Fruit fly (Drosophila melanogaster) whole organism, prepupa: ENCODE results near the gene CG14693.

Experiments
- Blimp-1 ChIP-seq: fragments of 200-800 bp; sonication (Bioruptor generic); optimal IDR thresholded peaks from 3 replicates; lab custom pipeline; 2017; ENCODE audit warnings: missing biosample characterization, missing genetic modification characterization, mild to moderate bottlenecking, moderate library complexity, missing genetic modification reagents
- CG10631 ChIP-seq: fragments of 200-800 bp; sonication (Bioruptor generic); optimal IDR thresholded peaks from 2 replicates; lab custom pipeline; 2016; ENCODE audit warnings: missing biosample characterization, missing genetic modification characterization
- CG10669 ChIP-seq: fragments of 200-800 bp; sonication (Bioruptor generic); optimal IDR thresholded peaks from 3 replicates; lab custom pipeline; 2018; ENCODE audit warnings: missing biosample characterization, mild to moderate bottlenecking, missing genetic modification characterization, moderate library complexity
- CG11294 ChIP-seq: fragments of 200-800 bp; sonication (Bioruptor generic); IDR thresholded peaks from 2 replicates; pipeline ENCODE4 v1.3.6; 2022; ENCODE audit warnings: missing biosample characterization, missing genetic modification characterization
- CG11762 ChIP-seq: fragments of 200-800 bp; sonication (Bioruptor generic); optimal IDR thresholded peaks from 3 replicates; lab custom pipeline; 2016; ENCODE audit warnings: missing biosample characterization, missing genetic modification characterization; ENCODE audit not compliant: insufficient read depth
- CG11902 ChIP-seq: fragments of 200-800 bp; sonication (Bioruptor generic); optimal IDR thresholded peaks from 3 replicates; lab custom pipeline; 2016; ENCODE audit warnings: missing biosample characterization, missing genetic modification characterization
- CG15336 ChIP-seq: fragments of 200-800 bp; sonication (Bioruptor generic); IDR thresholded peaks from 2 replicates; pipeline ENCODE4 v1.3.6; 2022; ENCODE audit warnings: missing biosample characterization, missing genetic modification characterization
- CG1621 ChIP-seq: fragments of 200-800 bp; sonication (Bioruptor generic); optimal IDR thresholded peaks from 3 replicates; lab custom pipeline; 2018; ENCODE audit warnings: missing biosample characterization, mild to moderate bottlenecking, missing genetic modification characterization
- CG3032 ChIP-seq: fragments of 200-800 bp; optimal IDR thresholded peaks from 2 replicates; lab custom pipeline; 2019; ENCODE audit warnings: missing biosample characterization, mild to moderate bottlenecking, missing genetic modification characterization, moderate library complexity
- CG31627 ChIP-seq: fragments of 200-800 bp; sonication (Bioruptor generic); optimal IDR thresholded peaks from 3 replicates; lab custom pipeline; 2016; ENCODE audit warnings: missing biosample characterization, missing genetic modification characterization
- CG34406 ChIP-seq: fragments of 200-800 bp; sonication (Bioruptor generic); optimal IDR thresholded peaks from 3 replicates; lab custom pipeline; 2016; ENCODE audit warnings: missing biosample characterization, missing genetic modification characterization
- CG4318 ChIP-seq: fragments of 200-800 bp; sonication (Bioruptor generic); optimal IDR thresholded peaks from 3 replicates; lab custom pipeline; 2017; ENCODE audit warnings: missing biosample characterization, mild to moderate bottlenecking, missing genetic modification characterization
- CG6276 ChIP-seq: fragments of 200-800 bp; sonication (Bioruptor generic); optimal IDR thresholded peaks from 2 replicates; lab custom pipeline; 2017; ENCODE audit warnings: missing biosample characterization, mild to moderate bottlenecking, missing genetic modification characterization
- CG6808 ChIP-seq: fragments of 200-800 bp; sonication (Bioruptor generic); optimal IDR thresholded peaks from 3 replicates; lab custom pipeline; 2017; ENCODE audit warnings: missing biosample characterization, missing genetic modification characterization, mild to moderate bottlenecking, moderate library complexity, missing genetic modification reagents
- CG6854 ChIP-seq: fragments of 200-800 bp; sonication (Bioruptor generic); optimal IDR thresholded peaks from 2 replicates; lab custom pipeline; 2017; ENCODE audit warnings: missing biosample characterization, mild to moderate bottlenecking, missing genetic modification characterization
- CG7368 ChIP-seq: fragments of 200-800 bp; sonication (Bioruptor generic); optimal IDR thresholded peaks from 3 replicates; lab custom pipeline; 2016; ENCODE audit warnings: missing biosample characterization, missing genetic modification characterization
- CG8319 ChIP-seq: fragments of 200-800 bp; sonication (Bioruptor generic); optimal IDR thresholded peaks from 3 replicates; lab custom pipeline; 2016; ENCODE audit warnings: missing biosample characterization, missing genetic modification characterization
- CG8632 ChIP-seq: fragments of 200-800 bp; sonication (Bioruptor generic); optimal IDR thresholded peaks from 3 replicates; lab custom pipeline; 2016; ENCODE audit warnings: missing biosample characterization, missing genetic modification characterization
- CG9139 ChIP-seq: fragments of 200-800 bp; sonication (Bioruptor generic); optimal IDR thresholded peaks from 3 replicates; lab custom pipeline; 2017; ENCODE audit warnings: missing biosample characterization, mild to moderate bottlenecking, missing genetic modification characterization
- Eip75B ChIP-seq: fragments of 200-800 bp; sonication (Bioruptor generic); optimal IDR thresholded peaks from 3 replicates; lab custom pipeline; 2016; ENCODE audit warnings: missing biosample characterization, missing genetic modification characterization
- Eip78C ChIP-seq: fragments of 200-800 bp; sonication (Bioruptor generic); peaks from one replicate; lab custom pipeline; 2016; ENCODE audit warnings: missing biosample characterization, missing genetic modification characterization
- Eip93F ChIP-seq: fragments of 200-800 bp; sonication (Bioruptor generic); optimal IDR thresholded peaks from 2 replicates; lab custom pipeline; 2016; ENCODE audit warnings: missing biosample characterization, mild to moderate bottlenecking, missing genetic modification characterization
- Ets21C ChIP-seq: fragments of 200-800 bp; sonication (Bioruptor generic); optimal IDR thresholded peaks from 3 replicates; lab custom pipeline; 2016; ENCODE audit warnings: missing biosample characterization, missing genetic modification characterization
- Ets96B ChIP-seq: fragments of 200-800 bp; optimal IDR thresholded peaks from 2 replicates; lab custom pipeline; 2019; ENCODE audit warnings: missing biosample characterization, mild to moderate bottlenecking, missing genetic modification characterization, moderate library complexity
- Gug ChIP-seq: fragments of 200-800 bp; sonication (Bioruptor generic); IDR thresholded peaks from 2 replicates; pipeline ENCODE4 v1.3.6; 2022; ENCODE audit warnings: missing biosample characterization, missing genetic modification characterization
- Hr39 ChIP-seq: fragments of 200-800 bp; sonication (Bioruptor generic); optimal IDR thresholded peaks from 2 replicates; lab custom pipeline; 2016; ENCODE audit warnings: missing biosample characterization, missing genetic modification characterization
- Lpt ChIP-seq: fragments of 200-800 bp; sonication (Bioruptor generic); optimal IDR thresholded peaks from 3 replicates; lab custom pipeline; 2016; ENCODE audit warnings: missing biosample characterization, missing genetic modification characterization
- Met ChIP-seq: fragments of 200-800 bp; sonication (Bioruptor generic); optimal IDR thresholded peaks from 3 replicates; lab custom pipeline; 2016; ENCODE audit warnings: missing biosample characterization, missing genetic modification characterization
- Smox ChIP-seq: fragments of 200-800 bp; sonication (Bioruptor generic); optimal IDR thresholded peaks from 3 replicates; lab custom pipeline; 2016; ENCODE audit warnings: missing biosample characterization, missing genetic modification characterization
- Sox102F ChIP-seq: fragments of 200-800 bp; sonication (Bioruptor generic); optimal IDR thresholded peaks from 2 replicates; lab custom pipeline; 2016; ENCODE audit warnings: missing biosample characterization, mild to moderate bottlenecking, missing genetic modification characterization
- Sox14 ChIP-seq: fragments of 200-800 bp; sonication (Bioruptor generic); optimal IDR thresholded peaks from 3 replicates; lab custom pipeline; 2016; ENCODE audit warnings: missing biosample characterization, missing genetic modification characterization
- Sox15 ChIP-seq: fragments of 200-800 bp; sonication (Bioruptor generic); optimal IDR thresholded peaks from 3 replicates; lab custom pipeline; 2016; ENCODE audit warnings: missing biosample characterization, missing genetic modification characterization
- achi ChIP-seq: fragments of 200-800 bp; sonication (Bioruptor generic); optimal IDR thresholded peaks from 3 replicates; lab custom pipeline; 2016; ENCODE audit warnings: missing biosample characterization, missing genetic modification characterization
- acj6 ChIP-seq: fragments of 200-800 bp; sonication (Bioruptor generic); optimal IDR thresholded peaks from 3 replicates; lab custom pipeline; 2016; ENCODE audit warnings: missing biosample characterization, missing genetic modification characterization
- cyc ChIP-seq: fragments of 200-800 bp; sonication (Bioruptor generic); optimal IDR thresholded peaks from 3 replicates; lab custom pipeline; 2016; ENCODE audit warnings: missing biosample characterization, missing genetic modification characterization
- dac ChIP-seq: fragments of 200-800 bp; sonication (Bioruptor generic); optimal IDR thresholded peaks from 2 replicates; lab custom pipeline; 2017; ENCODE audit warnings: missing biosample characterization, mild to moderate bottlenecking, missing genetic modification characterization
- dsx ChIP-seq: fragments of 200-800 bp; optimal IDR thresholded peaks from 3 replicates; lab custom pipeline; 2019; ENCODE audit warnings: missing biosample characterization, mild to moderate bottlenecking, missing genetic modification characterization, moderate library complexity; ENCODE audit not compliant: poor library complexity, severe bottlenecking
- eg ChIP-seq: fragments of 200-800 bp; sonication (Bioruptor generic); IDR thresholded peaks from 3 replicates; pipeline ENCODE4 v1.3.6; 2022; ENCODE audit warnings: missing biosample characterization, missing genetic modification characterization
- esn ChIP-seq: fragments of 200-800 bp; sonication (Bioruptor generic); optimal IDR thresholded peaks from 2 replicates; lab custom pipeline; 2016; ENCODE audit warnings: missing biosample characterization, mild to moderate bottlenecking, missing genetic modification characterization, moderate library complexity
- fd85E ChIP-seq: fragments of 200-800 bp; sonication (Bioruptor generic); optimal IDR thresholded peaks from 3 replicates; lab custom pipeline; 2016; ENCODE audit warnings: missing biosample characterization, missing genetic modification characterization
- fkh ChIP-seq: fragments of 200-800 bp; sonication (Bioruptor generic); optimal IDR thresholded peaks from 3 replicates; lab custom pipeline; 2017; ENCODE audit warnings: missing biosample characterization, mild to moderate bottlenecking, missing genetic modification characterization, moderate library complexity
- lz ChIP-seq: fragments of 200-800 bp; sonication (Bioruptor generic); optimal IDR thresholded peaks from 3 replicates; lab custom pipeline; 2016; ENCODE audit warnings: missing biosample characterization, missing genetic modification characterization
- pdm3 ChIP-seq: fragments of 200-800 bp; sonication (Bioruptor generic); optimal IDR thresholded peaks from 3 replicates; lab custom pipeline; 2016; ENCODE audit warnings: missing biosample characterization, missing genetic modification characterization
- salr ChIP-seq, 2 experiments: fragments of 200-800 bp; sonication (Bioruptor generic); optimal IDR thresholded peaks; 3 replicates each; lab custom pipeline; 2016 to 2018; ENCODE audit warnings: missing biosample characterization in 2 of 2, missing genetic modification characterization in 2 of 2, mild to moderate bottlenecking in 1 of 2
- spab ChIP-seq: fragments of 200-800 bp; sonication (Bioruptor generic); optimal IDR thresholded peaks from 2 replicates; lab custom pipeline; 2017; ENCODE audit warnings: missing biosample characterization, mild to moderate bottlenecking, missing genetic modification characterization, missing genetic modification reagents
- svp ChIP-seq: fragments of 200-800 bp; sonication (Bioruptor generic); peaks from one replicate; lab custom pipeline; 2016; ENCODE audit warnings: missing biosample characterization, missing genetic modification characterization
- vri ChIP-seq: fragments of 200-800 bp; sonication (Bioruptor generic); optimal IDR thresholded peaks from 3 replicates; lab custom pipeline; 2016; ENCODE audit warnings: missing biosample characterization, mild to moderate bottlenecking, missing genetic modification characterization

CG14693 gene

dm6 chr3R:10834893-10835292 is 20.0 kb upstream of the CG14693 start (continued):
- peak; percentile 96 for TF ChIP-seq esn
- TF ChIP-seq CG7368: peak; percentile 94
- peak; percentile 95 for TF ChIP-seq CG11762 (GFP tag; lab: Kevin White, UChicago)
- TF ChIP-seq Blimp-1 (GFP tag; lab: Kevin White, UChicago): peak; percentile 88
- peak; percentile 96 for TF ChIP-seq CG6808 (GFP tag; lab: Kevin White, UChicago)
- TF ChIP-seq fd85E (GFP tag; lab: Kevin White, UChicago): peak; percentile 89
- TF ChIP-seq CG8319 (GFP tag; lab: Kevin White, UChicago): peak; percentile 92
- TF ChIP-seq pdm3 (GFP tag; lab: Kevin White, UChicago): peak; percentile 93
- peak; percentile 86 for TF ChIP-seq Ets21C (GFP tag; lab: Kevin White, UChicago)
- TF ChIP-seq salr (GFP tag; optimal IDR thresholded peaks at IDR 0.05; lab: Kevin White, UChicago): peak; percentile 88 to 93
- peak; percentile 96 for TF ChIP-seq achi (GFP tag; lab: Kevin White, UChicago)
- peak; percentile 95 for TF ChIP-seq spab (GFP tag; lab: Kevin White, UChicago)
- peak; percentile 98 for TF ChIP-seq Eip93F (GFP tag; lab: Kevin White, UChicago)
- peak; percentile 95 for TF ChIP-seq CG6276 (GFP tag; lab: Kevin White, UChicago)
- peak; percentile 95 for TF ChIP-seq cyc
- no peak for TF ChIP-seq fkh (GFP tag; lab: Kevin White, UChicago)
- TF ChIP-seq eg: peak; percentile 97
- TF ChIP-seq CG9139: peak; percentile 92
- TF ChIP-seq, all 60 proteins: peak for 58

- TF ChIP-seq CG4318: peak; percentile 76
- peak; percentile 87 for TF ChIP-seq CG11762 (GFP tag; lab: Kevin White, UChicago)
- TF ChIP-seq Sox14: peak; percentile 62
- peak; percentile 93 for TF ChIP-seq Ets96B (tag; lab: Kevin White, UChicago)
- peak; percentile 91 for TF ChIP-seq CG6276 (GFP tag; lab: Kevin White, UChicago)
- no peak for TF ChIP-seq Sox102F (GFP tag; lab: Kevin White, UChicago)
- TF ChIP-seq CG8319 (GFP tag; lab: Kevin White, UChicago): peak; percentile 55
- no peak for TF ChIP-seq Blimp-1 (GFP tag; lab: Kevin White, UChicago)
- TF ChIP-seq cyc: peak; percentile 43
- TF ChIP-seq Hr39 (GFP tag; lab: Kevin White, UChicago): no peak
- no peak for TF ChIP-seq vri (GFP tag; lab: Kevin White, UChicago)
- TF ChIP-seq CG15336 (GFP tag; lab: Robert Waterston, UW): peak; percentile 89
- TF ChIP-seq salr (GFP tag; optimal IDR thresholded peaks at IDR 0.05; lab: Kevin White, UChicago): peak; percentile 37 to 86
- TF ChIP-seq Eip78C (GFP tag; lab: Kevin White, UChicago): peak; percentile 94
- no peak for TF ChIP-seq Ets21C (GFP tag; lab: Kevin White, UChicago)
- TF ChIP-seq CG10631 (GFP tag; lab: Kevin White, UChicago): peak; percentile 76
- TF ChIP-seq fd85E (GFP tag; lab: Kevin White, UChicago): peak; percentile 4
- peak; percentile 20 for TF ChIP-seq lz (GFP tag; lab: Kevin White, UChicago)
- peak; percentile 92 for TF ChIP-seq Lpt (GFP tag; lab: Kevin White, UChicago)
- TF ChIP-seq acj6 (GFP tag; lab: Kevin White, UChicago): peak; percentile 60
- no peak for TF ChIP-seq CG6854 (GFP tag; lab: Kevin White, UChicago)
- peak; percentile 9 for TF ChIP-seq Met (GFP tag; lab: Kevin White, UChicago)
- TF ChIP-seq Smox (GFP tag; lab: Kevin White, UChicago): no peak
- TF ChIP-seq CG3032 (tag; lab: Kevin White, UChicago): peak; percentile 92
- peak; percentile 65 for TF ChIP-seq svp (GFP tag; lab: Kevin White, UChicago)
- peak; percentile 28 for TF ChIP-seq CG34406 (GFP tag; lab: Kevin White, UChicago)
- peak; percentile 90 for TF ChIP-seq dsx (GFP tag; lab: Kevin White, UChicago)
- no peak for TF ChIP-seq Sox15 (GFP tag; lab: Kevin White, UChicago)
- peak; percentile 49 for TF ChIP-seq CG11902 (GFP tag; lab: Kevin White, UChicago)
- TF ChIP-seq Gug: peak; percentile 88
- peak; percentile 67 for TF ChIP-seq pdm3 (GFP tag; lab: Kevin White, UChicago)
- TF ChIP-seq CG11294 (GFP tag; lab: Robert Waterston, UW): peak; percentile 87
- peak; percentile 68 for TF ChIP-seq dac
- TF ChIP-seq CG10669 (GFP tag; lab: Kevin White, UChicago): peak; percentile 89
- TF ChIP-seq CG8632 (GFP tag; lab: Kevin White, UChicago): peak; percentile 19
- no peak for TF ChIP-seq esn
- TF ChIP-seq CG9139: peak; percentile 83
- TF ChIP-seq Eip75B (GFP tag; lab: Kevin White, UChicago): peak; percentile 88
- no peak for TF ChIP-seq CG31627 (GFP tag; lab: Kevin White, UChicago)
- peak; percentile 18 for TF ChIP-seq CG1621 (tag; lab: Kevin White, UChicago)
- no peak for TF ChIP-seq fkh (GFP tag; lab: Kevin White, UChicago)
Measured at dm6 chr3R:10832526-10833165, 17.8 kb upstream of the CG14693 start.
